Fruit fly (Drosophila melanogaster): ENCODE data around the gene Orc5.

The Orc5 gene

dm6 chr2L:13811323-13811722 lies 18.3 kb upstream of the Orc5 start, which contains the start of the genes Adat1 and CG16865 (continued):
- TF ChIP-seq CG7963 (GFP tag; IDR thresholded peaks at IDR 0.05; ENCODE audit: partially characterized antibody) = peak; percentile 56; the same call in 1 of the 3 replicates
- peak; percentile 62 for TF ChIP-seq unc-4 (GFP tag; IDR thresholded peaks at IDR 0.05; ENCODE audit: partially characterized antibody)
- peak; percentile 15 for TF ChIP-seq gro (GFP tag; optimal IDR thresholded peaks at IDR 0.05)
- peak; percentile 12 for TF ChIP-seq CG13624 (GFP tag; optimal IDR thresholded peaks at IDR 0.05)
- TF ChIP-seq Bdp1 (GFP tag; optimal IDR thresholded peaks at IDR 0.05) = no peak
- TF ChIP-seq ATbp (GFP tag; optimal IDR thresholded peaks at IDR 0.05) = no peak
- TF ChIP-seq ci (GFP tag; IDR thresholded peaks at IDR 0.05) = no peak
- no peak for TF ChIP-seq CG10431 (GFP tag; optimal IDR thresholded peaks at IDR 0.05)
- peak; percentile 76 for TF ChIP-seq CG9797 (GFP tag; optimal IDR thresholded peaks at IDR 0.05)
- no peak; the same call in 1 of the 2 replicates for TF ChIP-seq sna (GFP tag; IDR thresholded peaks at IDR 0.05; ENCODE audit: partially characterized antibody)
- TF ChIP-seq sim (GFP tag; IDR thresholded peaks at IDR 0.05) = no peak
- TF ChIP-seq Hr39 (optimal IDR thresholded peaks at IDR 0.05) = no peak
- no peak for TF ChIP-seq CG3281 (GFP tag; optimal IDR thresholded peaks at IDR 0.05)
- TF ChIP-seq trem (tag; optimal IDR thresholded peaks at IDR 0.05) = peak; percentile 36
- TF ChIP-seq Opbp (GFP tag; IDR thresholded peaks at IDR 0.05; ENCODE audit: partially characterized antibody) = 0 out of 3 replicates have a peak, but pooled peaks have one; percentile 31
- no peak for TF ChIP-seq CG2129 (GFP tag; IDR thresholded peaks at IDR 0.05; ENCODE audit: partially characterized antibody)
- no peak for TF ChIP-seq ems (GFP tag; optimal IDR thresholded peaks at IDR 0.05)
- no peak for TF ChIP-seq Eip74EF (GFP tag; optimal IDR thresholded peaks at IDR 0.05)
- TF ChIP-seq seq (GFP tag; IDR thresholded peaks at IDR 0.05) = no peak
- peak; percentile 14 for TF ChIP-seq CG33213 (GFP tag; optimal IDR thresholded peaks at IDR 0.05)
- TF ChIP-seq zen2 (GFP tag; IDR thresholded peaks at IDR 0.05; ENCODE audit: partially characterized antibody) = peak; percentile 42; the same call in 1 of the 3 replicates
- no peak for TF ChIP-seq sima (GFP tag; optimal IDR thresholded peaks at IDR 0.05)
- TF ChIP-seq Sry-δ (GFP tag; optimal IDR thresholded peaks at IDR 0.05) = peak; percentile 43
- TF ChIP-seq Doc3 (GFP tag; IDR thresholded peaks at IDR 0.05; ENCODE audit: partially characterized antibody) = 0 out of 3 replicates have a peak, but pooled peaks have one; percentile 28
- TF ChIP-seq HLH4C (GFP tag; IDR thresholded peaks at IDR 0.05; ENCODE audit: partially characterized antibody) = peak; percentile 38; the same call in 1 of the 3 replicates
- no peak for TF ChIP-seq NfI (GFP tag; optimal IDR thresholded peaks at IDR 0.05)
- TF ChIP-seq ato (GFP tag; IDR thresholded peaks at IDR 0.05; ENCODE audit: partially characterized antibody) = peak; percentile 61; the same call in 1 of the 2 replicates
- TF ChIP-seq CG17829 (tag; optimal IDR thresholded peaks at IDR 0.05) = peak; percentile 5
- TF ChIP-seq inv (GFP tag; IDR thresholded peaks at IDR 0.05; ENCODE audit: partially characterized antibody) = peak; percentile 12; the same call in 1 of the 2 replicates
- peak; percentile 72 for TF ChIP-seq CG13287 (GFP tag; IDR thresholded peaks at IDR 0.05; ENCODE audit: partially characterized antibody)
- TF ChIP-seq ash1 (GFP tag; optimal IDR thresholded peaks at IDR 0.05) = no peak
- TF ChIP-seq phol (tag; optimal IDR thresholded peaks at IDR 0.05) = peak; percentile 34
- peak; percentile 26 for TF ChIP-seq Myb (GFP tag; optimal IDR thresholded peaks at IDR 0.05)
- TF ChIP-seq hbn (GFP tag; IDR thresholded peaks at IDR 0.05; ENCODE audit: partially characterized antibody) = peak; percentile 61
- no peak for TF ChIP-seq PHDP (tag; optimal IDR thresholded peaks at IDR 0.05)
- TF ChIP-seq CG1233 (GFP tag; optimal IDR thresholded peaks at IDR 0.05) = no peak
- peak in 1 of 2 experiments; percentile 74 for TF ChIP-seq Pdp1 (GFP tag; optimal IDR thresholded peaks at IDR 0.05)
- TF ChIP-seq CG18619 (GFP tag; optimal IDR thresholded peaks at IDR 0.05) = no peak
- TF ChIP-seq CG7928 (GFP tag; optimal IDR thresholded peaks at IDR 0.05) = no peak

DNA sequence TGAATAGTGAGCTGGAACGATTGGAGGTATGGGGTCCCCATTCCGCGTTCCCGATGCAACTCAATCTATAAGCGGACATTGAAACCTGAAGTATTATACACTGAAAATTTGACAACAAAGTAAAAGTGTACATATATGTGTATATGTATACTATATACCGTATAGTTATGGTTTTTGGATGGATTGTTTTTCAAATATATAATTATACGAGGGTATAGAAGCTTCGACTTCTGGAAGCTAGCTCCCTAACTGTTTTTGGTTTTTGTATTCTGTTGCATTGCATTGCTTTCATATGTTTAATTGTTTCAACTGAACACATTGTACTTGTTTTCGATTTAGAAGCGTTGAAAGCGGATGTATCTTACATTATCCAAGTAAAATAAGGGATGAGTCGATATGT lies 16.5 kb upstream of the Orc5 start, which contains the start of gene CG16888:
CG16888 (minus strand) TSS at position 101 of the 400 bp plus-strand sequence.
- TF ChIP-seq pfk (GFP tag; optimal IDR thresholded peaks at IDR 0.05) (peak; percentile 59), CG4820 (GFP tag; optimal IDR thresholded peaks at IDR 0.05) (no peak), hth (optimal IDR thresholded peaks at IDR 0.05) (no peak), hb (GFP tag; IDR thresholded peaks at IDR 0.05; ENCODE audit: partially characterized antibody) (no peak)

Measured in whole organism, embryonic.